Fruit fly (Drosophila melanogaster) whole organism, embryonic: ENCODE measurements around the gene CG43799.

Source experiments
- Adf1 ChIP-seq: fragments of 200-800 bp; sonication (Bioruptor generic); IDR thresholded peaks from 2 replicates; pipeline ENCODE4 v1.3.6; 2022; ENCODE audit warnings: missing biosample characterization, missing genetic modification characterization
- Antp ChIP-seq: fragments of 200-800 bp; sonication (Bioruptor generic); optimal IDR thresholded peaks from 3 replicates; lab custom pipeline; 2016; ENCODE audit warnings: missing biosample characterization, missing genetic modification characterization
- Awh ChIP-seq: fragments of 200-800 bp; sonication (Bioruptor generic); IDR thresholded peaks from 2 replicates; pipeline ENCODE4, ENCODE4 v1.3.6; 2022; ENCODE audit warnings: missing biosample characterization, missing genetic modification characterization
- BEAF-32 ChIP-seq: fragments of 200-800 bp; sonication (Bioruptor generic); optimal IDR thresholded peaks from 3 replicates; lab custom pipeline; 2017; ENCODE audit warnings: missing biosample characterization, missing genetic modification characterization, mild to moderate bottlenecking, moderate library complexity, missing genetic modification reagents
- Blimp-1 ChIP-seq: fragments of 200-800 bp; sonication (Bioruptor generic); optimal IDR thresholded peaks from 3 replicates; lab custom pipeline; 2018; ENCODE audit warnings: missing biosample characterization, missing genetic modification characterization, mild to moderate bottlenecking, moderate library complexity, missing genetic modification reagents
- CG10147 ChIP-seq: fragments of 200-800 bp; sonication (Bioruptor generic); optimal IDR thresholded peaks from 2 replicates; lab custom pipeline; 2019; ENCODE audit warnings: missing biosample characterization, mild to moderate bottlenecking, missing genetic modification characterization, moderate library complexity
- CG10267 ChIP-seq: fragments of 200-800 bp; sonication (Bioruptor generic); optimal IDR thresholded peaks from 2 replicates; lab custom pipeline; 2018; ENCODE audit warnings: missing biosample characterization, mild to moderate bottlenecking, missing genetic modification characterization, moderate library complexity
- CG10274 ChIP-seq: fragments of 200-800 bp; sonication (Bioruptor generic); optimal IDR thresholded peaks from 3 replicates; lab custom pipeline; 2017; ENCODE audit warnings: missing biosample characterization, mild to moderate bottlenecking, missing genetic modification characterization
- CG14860 ChIP-seq: fragments of 200-800 bp; sonication (Bioruptor generic); IDR thresholded peaks from 3 replicates; pipeline ENCODE4 v1.3.6; 2022; ENCODE audit warnings: missing biosample characterization, missing genetic modification characterization; ENCODE audit not compliant: partially characterized antibody
- CG15269 ChIP-seq: fragments of 200-800 bp; sonication (Bioruptor generic); optimal IDR thresholded peaks from 2 replicates; lab custom pipeline; 2018; ENCODE audit warnings: missing biosample characterization, mild to moderate bottlenecking, missing genetic modification characterization, moderate library complexity
- CG15514 ChIP-seq: fragments of 200-800 bp; sonication (Bioruptor generic); optimal IDR thresholded peaks from 3 replicates; lab custom pipeline; 2017; ENCODE audit warnings: missing biosample characterization, missing genetic modification characterization, mild to moderate bottlenecking, moderate library complexity, missing genetic modification reagents
- CG18262 ChIP-seq: fragments of 200-800 bp; optimal IDR thresholded peaks from 3 replicates; lab custom pipeline; 2019; ENCODE audit warnings: missing biosample characterization, mild to moderate bottlenecking, missing genetic modification characterization, moderate library complexity
- CG2120 ChIP-seq: fragments of 200-800 bp; sonication (Bioruptor generic); optimal IDR thresholded peaks from 3 replicates; lab custom pipeline; 2016; ENCODE audit warnings: missing biosample characterization, missing genetic modification characterization
- CG34376 ChIP-seq: fragments of 200-800 bp; sonication (Bioruptor generic); optimal IDR thresholded peaks from 2 replicates; lab custom pipeline; 2018; ENCODE audit warnings: missing biosample characterization, mild to moderate bottlenecking, missing genetic modification characterization
- CG3847 ChIP-seq: fragments of 200-800 bp; sonication (Bioruptor generic); IDR thresholded peaks from 2 replicates; pipeline ENCODE4 v1.3.6; 2022; ENCODE audit warnings: missing biosample characterization, missing genetic modification characterization
- CG6683 ChIP-seq: fragments of 200-800 bp; sonication (Bioruptor generic); optimal IDR thresholded peaks from 2 replicates; lab custom pipeline; 2017; ENCODE audit warnings: missing biosample characterization, mild to moderate bottlenecking, missing genetic modification characterization, missing genetic modification reagents
- CG6813 ChIP-seq: fragments of 200-800 bp; sonication (Bioruptor generic); optimal IDR thresholded peaks from 2 replicates; lab custom pipeline; 2017; ENCODE audit warnings: missing biosample characterization, missing genetic modification characterization, mild to moderate bottlenecking, moderate library complexity, missing genetic modification reagents
- CG7357 ChIP-seq: fragments of 200-800 bp; sonication (Bioruptor generic); IDR thresholded peaks from 3 replicates; pipeline ENCODE4 v1.3.6; 2022; ENCODE audit warnings: missing biosample characterization, missing genetic modification characterization
- CG8290 ChIP-seq, 3 experiments: fragments of 200-800 bp; sonication (Bioruptor generic); optimal IDR thresholded peaks; 2 replicates each; lab custom pipeline; 2016 to 2019; ENCODE audit warnings: missing biosample characterization in 3 of 3, missing genetic modification characterization in 3 of 3, mild to moderate bottlenecking in 2 of 3, moderate library complexity in 1 of 3
- CG8924 ChIP-seq: fragments of 200-800 bp; optimal IDR thresholded peaks from 3 replicates; lab custom pipeline; 2019; ENCODE audit warnings: missing biosample characterization, mild to moderate bottlenecking, missing genetic modification characterization, moderate library complexity
- D ChIP-seq, 2 experiments: fragments of 200-800 bp in 1 of 2; fragments of >200 bp in 1 of 2; sonication (Bioruptor generic) in 1 of 2; optimal IDR thresholded peaks; 2 replicates in 1 of 2; 3 replicates in 1 of 2; lab custom pipeline; 2017; ENCODE audit warnings: mild to moderate bottlenecking in 1 of 2, missing biosample characterization in 1 of 2, missing genetic modification characterization in 1 of 2, missing genetic modification reagents in 1 of 2
- Dad ChIP-seq: fragments of 200-800 bp; sonication (Bioruptor generic); optimal IDR thresholded peaks from 3 replicates; lab custom pipeline; 2016; ENCODE audit warnings: missing biosample characterization, missing genetic modification characterization
- Dbx ChIP-seq: fragments of 200-800 bp; sonication (Bioruptor generic); IDR thresholded peaks from 3 replicates; pipeline ENCODE4 v1.3.6; 2022; ENCODE audit warnings: missing biosample characterization, missing genetic modification characterization
- Dek ChIP-seq: fragments of 200-800 bp; sonication (Bioruptor generic); optimal IDR thresholded peaks from 3 replicates; lab custom pipeline; 2019; ENCODE audit warnings: missing biosample characterization, mild to moderate bottlenecking, missing genetic modification characterization, moderate library complexity
- Dp ChIP-seq: fragments of 200-800 bp; sonication (Bioruptor generic); optimal IDR thresholded peaks from 2 replicates; lab custom pipeline; 2018; ENCODE audit warnings: missing biosample characterization, mild to moderate bottlenecking, missing genetic modification characterization, moderate library complexity
- Drgx ChIP-seq: fragments of 200-800 bp; sonication (Bioruptor generic); IDR thresholded peaks from 2 replicates; pipeline ENCODE4 v1.3.6; 2022; ENCODE audit warnings: missing biosample characterization, missing genetic modification characterization
- Ets97D ChIP-seq: fragments of 200-800 bp; sonication (Bioruptor generic); optimal IDR thresholded peaks from 3 replicates; lab custom pipeline; 2016; ENCODE audit warnings: missing biosample characterization, missing genetic modification characterization
- Gsc ChIP-seq: fragments of 200-800 bp; sonication (Bioruptor generic); IDR thresholded peaks from 2 replicates; pipeline ENCODE4 v1.3.6; 2022; ENCODE audit warnings: missing biosample characterization, missing genetic modification characterization
- H2.0 ChIP-seq: fragments of 200-800 bp; sonication (Bioruptor generic); IDR thresholded peaks from 2 replicates; pipeline ENCODE4 v1.3.6; 2022; ENCODE audit warnings: missing biosample characterization, missing genetic modification characterization
- Myb ChIP-seq: fragments of 200-800 bp; sonication (Bioruptor generic); optimal IDR thresholded peaks from 2 replicates; lab custom pipeline; 2016; ENCODE audit warnings: missing biosample characterization, missing genetic modification characterization
- Oaz ChIP-seq: fragments of 200-800 bp; sonication (Bioruptor generic); IDR thresholded peaks from 2 replicates; pipeline ENCODE4 v1.3.6; 2022; ENCODE audit warnings: missing biosample characterization, missing genetic modification characterization
- Rfx ChIP-seq: fragments of 200-800 bp; sonication (Bioruptor generic); IDR thresholded peaks from 2 replicates; pipeline ENCODE4 v1.3.6; 2022; ENCODE audit warnings: missing biosample characterization, missing genetic modification characterization
- Rx ChIP-seq: fragments of 200-800 bp; sonication (Bioruptor generic); IDR thresholded peaks from 2 replicates; pipeline ENCODE4 v1.3.6; 2022; ENCODE audit warnings: missing biosample characterization, missing genetic modification characterization
- Scr ChIP-seq: fragments of 200-800 bp; sonication (Bioruptor generic); IDR thresholded peaks from 2 replicates; pipeline ENCODE4 v1.3.6; 2022; ENCODE audit warnings: missing biosample characterization, missing genetic modification characterization; ENCODE audit not compliant: partially characterized antibody
- Sry-δ ChIP-seq: fragments of 200-800 bp; sonication (Bioruptor generic); optimal IDR thresholded peaks from 2 replicates; lab custom pipeline; 2016; ENCODE audit warnings: missing biosample characterization, missing genetic modification characterization
- chinmo ChIP-seq: fragments of 200-800 bp; sonication (Bioruptor generic); IDR thresholded peaks from 4 replicates; pipeline ENCODE4 v1.3.6; 2022; ENCODE audit warnings: missing biosample characterization, missing genetic modification characterization; ENCODE audit not compliant: partially characterized antibody
- ci ChIP-seq: fragments of 200-800 bp; sonication (Bioruptor generic); IDR thresholded peaks from 3 replicates; pipeline ENCODE4 v1.3.6; 2022; ENCODE audit warnings: missing biosample characterization, missing genetic modification characterization
- cwo ChIP-seq: fragments of 200-800 bp; sonication (Bioruptor generic); optimal IDR thresholded peaks from 3 replicates; lab custom pipeline; 2017; ENCODE audit warnings: missing biosample characterization, missing genetic modification characterization, mild to moderate bottlenecking, moderate library complexity, missing genetic modification reagents
- dysf ChIP-seq: fragments of 200-800 bp; sonication (Bioruptor generic); IDR thresholded peaks from 3 replicates; pipeline ENCODE4 v1.3.6; 2022; ENCODE audit warnings: missing biosample characterization, missing genetic modification characterization
- emc ChIP-seq: fragments of 200-800 bp; sonication (Bioruptor generic); optimal IDR thresholded peaks from 2 replicates; lab custom pipeline; 2016; ENCODE audit warnings: missing biosample characterization, missing genetic modification characterization
- eve ChIP-seq, 2 experiments: fragments of >200 bp; optimal IDR thresholded peaks; 2 replicates each; lab custom pipeline; 2017; ENCODE audit warnings: missing biosample characterization in 2 of 2, missing genetic modification characterization in 2 of 2
- gfzf ChIP-seq: fragments of 200-800 bp; sonication (Bioruptor generic); optimal IDR thresholded peaks from 2 replicates; lab custom pipeline; 2016; ENCODE audit warnings: missing biosample characterization, mild to moderate bottlenecking, missing genetic modification characterization, moderate library complexity
- gt ChIP-seq: fragments of 200-800 bp; sonication (Bioruptor generic); IDR thresholded peaks from 2 replicates; pipeline ENCODE4 v1.3.6; 2022; ENCODE audit warnings: missing biosample characterization, missing genetic modification characterization
- her ChIP-seq: fragments of 200-800 bp; sonication (Bioruptor generic); optimal IDR thresholded peaks from 2 replicates; lab custom pipeline; 2016; ENCODE audit warnings: missing biosample characterization, missing genetic modification characterization
- lbe ChIP-seq: fragments of 200-800 bp; sonication (Bioruptor generic); optimal IDR thresholded peaks from 2 replicates; lab custom pipeline; 2016; ENCODE audit warnings: missing biosample characterization, mild to moderate bottlenecking, missing genetic modification characterization
- lilli ChIP-seq: fragments of 200-800 bp; sonication (Bioruptor generic); optimal IDR thresholded peaks from 3 replicates; lab custom pipeline; 2016; ENCODE audit warnings: missing biosample characterization, missing genetic modification characterization
- mam ChIP-seq: fragments of 200-800 bp; sonication (Bioruptor generic); optimal IDR thresholded peaks from 3 replicates; lab custom pipeline; 2016; ENCODE audit warnings: missing biosample characterization, missing genetic modification characterization
- onecut ChIP-seq: fragments of 200-800 bp; sonication (Bioruptor generic); IDR thresholded peaks from 2 replicates; pipeline ENCODE4 v1.3.6; 2022; ENCODE audit warnings: missing biosample characterization, missing genetic modification characterization
- stc ChIP-seq: fragments of 200-800 bp; sonication (Bioruptor generic); IDR thresholded peaks from 2 replicates; pipeline ENCODE4 v1.3.6; 2022; ENCODE audit warnings: missing biosample characterization, missing genetic modification characterization
- sug ChIP-seq: fragments of 200-800 bp; optimal IDR thresholded peaks from 2 replicates; lab custom pipeline; 2019; ENCODE audit warnings: missing biosample characterization, mild to moderate bottlenecking, missing genetic modification characterization, moderate library complexity

Gene CG43799

dm6 chr2L:7204172-7204482 lies 23.4 kb upstream of the CG43799 start, which contains the start of gene CG4502:
TSS of gene CG4502 (minus strand) at chr2L:7204264.
- TF ChIP-seq Scr (GFP tag; lab: Robert Waterston, UW) (peak; percentile 98), H2.0 (GFP tag; lab: Robert Waterston, UW) (no peak), Oaz (GFP tag; lab: Robert Waterston, UW) (no peak), gt (GFP tag; lab: Robert Waterston, UW) (no peak), Drgx (no peak), CG7357 (GFP tag; lab: Robert Waterston, UW) (no peak), ci (GFP tag; lab: Robert Waterston, UW) (peak; percentile 56; the same call in 2 of the 3 replicates), CG10147 (peak; percentile 30), Sry-δ (peak; percentile 98), Ets97D (GFP tag; lab: Kevin White, UChicago) (peak; percentile 89), Rx (GFP tag; lab: Robert Waterston, UW) (no peak), Myb (GFP tag; lab: Kevin White, UChicago) (peak; percentile 78), CG18262 (no peak), Adf1 (peak; percentile 45; the same call in 1 of the 2 replicates), Blimp-1 (no peak), Dp (GFP tag; lab: Kevin White, UChicago) (peak; percentile 100), her (GFP tag; lab: Kevin White, UChicago) (peak; percentile 47), chinmo (peak; percentile 100), BEAF-32 (peak; percentile 99), sug (tag; lab: Kevin White, UChicago) (peak; percentile 62), CG2120 (GFP tag; lab: Kevin White, UChicago) (peak; percentile 39), CG8924 (tag; lab: Kevin White, UChicago) (peak; percentile 31), Dek (tag; lab: Kevin White, UChicago) (peak; percentile 21), Antp (GFP tag; lab: Kevin White, UChicago) (peak; percentile 38), D (optimal IDR thresholded peaks at IDR 0.05; lab: Kevin White, UChicago) (no peak), D (GFP tag; optimal IDR thresholded peaks at IDR 0.05; lab: Kevin White, UChicago) (no peak), eve (GFP tag; optimal IDR thresholded peaks at IDR 0.05; lab: Kevin White, UChicago) (no peak), Awh (GFP tag; lab: Robert Waterston, UW) (no peak), Rfx (GFP tag; lab: Robert Waterston, UW) (peak; percentile 76), CG3847 (GFP tag; lab: Robert Waterston, UW) (peak; percentile 60), dysf (GFP tag; lab: Robert Waterston, UW) (no peak), cwo (no peak), CG15269 (tag; lab: Kevin White, UChicago) (no peak), stc (GFP tag; lab: Robert Waterston, UW) (no peak), CG10274 (GFP tag; lab: Kevin White, UChicago) (no peak), Dbx (GFP tag; lab: Robert Waterston, UW) (peak; percentile 75), emc (GFP tag; lab: Kevin White, UChicago) (no peak), CG34376 (GFP tag; lab: Kevin White, UChicago) (peak; percentile 69), lilli (peak; percentile 52), onecut (0 out of 2 replicates have a peak, but pooled peaks have one; percentile 8), mam (GFP tag; lab: Kevin White, UChicago) (peak; percentile 63), CG6683 (GFP tag; lab: Kevin White, UChicago) (no peak), gfzf (GFP tag; lab: Kevin White, UChicago) (peak; percentile 53), CG14860 (GFP tag; lab: Robert Waterston, UW) (peak; percentile 99), lbe (peak; percentile 30), CG8290 (GFP tag; optimal IDR thresholded peaks at IDR 0.05; lab: Kevin White, UChicago) (peak; percentile 61), CG8290 (tag; optimal IDR thresholded peaks at IDR 0.05; lab: Kevin White, UChicago) (peak in 1 of 2 experiments; percentile 83), CG15514 (GFP tag; lab: Kevin White, UChicago) (peak; percentile 78), Gsc (GFP tag; lab: Robert Waterston, UW) (no peak), CG10267 (peak; percentile 64), CG6813 (GFP tag; lab: Kevin White, UChicago) (no peak), Dad (GFP tag; lab: Kevin White, UChicago) (peak; percentile 13)
